Worm (Caenorhabditis elegans) whole organism, L3 larva: ENCODE measurements around the gene K08D8.7.

ENCODE experiments used
- ceh-82 ChIP-seq: fragments of 150-350 bp; optimal IDR thresholded peaks from 2 replicates; lab custom pipeline; 2014; ENCODE audit warnings: missing biosample characterization, missing genetic modification characterization
- daf-12 ChIP-seq: fragments of 150-350 bp; optimal IDR thresholded peaks from 2 replicates; lab custom pipeline; 2014; ENCODE audit warnings: missing biosample characterization, missing genetic modification reagents, missing genetic modification characterization
- fkh-10 ChIP-seq: sonication (generic microtip); optimal IDR thresholded peaks from 2 replicates; lab custom pipeline; 2017; ENCODE audit warnings: missing biosample characterization, missing genetic modification reagents, missing genetic modification characterization
- lin-15B ChIP-seq: fragments of 150-350 bp; optimal IDR thresholded peaks from 2 replicates; lab custom pipeline; 2014; ENCODE audit warnings: missing biosample characterization, missing genetic modification characterization
- mdl-1 ChIP-seq: fragments of 150-350 bp; optimal IDR thresholded peaks from 2 replicates; lab custom pipeline; 2014; ENCODE audit warnings: missing biosample characterization, missing genetic modification characterization
- mml-1 ChIP-seq: fragments of 150-350 bp; sonication (generic microtip); optimal IDR thresholded peaks from 3 replicates; lab custom pipeline; 2014; ENCODE audit warnings: missing biosample characterization, missing genetic modification characterization
- nhr-11 ChIP-seq: fragments of 150-350 bp; optimal IDR thresholded peaks from 2 replicates; lab custom pipeline; 2014; ENCODE audit warnings: missing biosample characterization, missing genetic modification characterization
- nhr-23 ChIP-seq: fragments of 150-350 bp; optimal IDR thresholded peaks from 2 replicates; lab custom pipeline; 2014; ENCODE audit warnings: missing biosample characterization, missing genetic modification reagents, missing genetic modification characterization
- nhr-43 ChIP-seq: sonication (generic microtip); optimal IDR thresholded peaks from 2 replicates; lab custom pipeline; 2016; ENCODE audit warnings: mild to moderate bottlenecking, missing genetic modification characterization, missing compliant biosample characterization; ENCODE audit not compliant: poor library complexity, severe bottlenecking
- nhr-76 ChIP-seq: fragments of 150-350 bp; sonication (generic microtip); optimal IDR thresholded peaks from 5 replicates; lab custom pipeline; 2014; ENCODE audit warnings: missing biosample characterization, missing genetic modification characterization
- pha-4 ChIP-seq: fragments of 150-350 bp; optimal IDR thresholded peaks from 2 replicates; lab custom pipeline; 2014; ENCODE audit warnings: missing biosample characterization, missing genetic modification reagents, missing genetic modification characterization
- snpc-4 ChIP-seq: fragments of 150-350 bp; optimal IDR thresholded peaks from 2 replicates; lab custom pipeline; 2014; ENCODE audit warnings: missing biosample characterization, missing genetic modification characterization
- tbx-2 ChIP-seq: sonication (generic microtip); optimal IDR thresholded peaks from 2 replicates; lab custom pipeline; 2016; ENCODE audit warnings: mild to moderate bottlenecking, missing genetic modification characterization, missing compliant biosample characterization
- unc-62 ChIP-seq: fragments of 150-350 bp; sonication (generic microtip); optimal IDR thresholded peaks from 4 replicates; lab custom pipeline; 2014; ENCODE audit warnings: missing biosample characterization, missing genetic modification reagents, missing genetic modification characterization

DNA sequence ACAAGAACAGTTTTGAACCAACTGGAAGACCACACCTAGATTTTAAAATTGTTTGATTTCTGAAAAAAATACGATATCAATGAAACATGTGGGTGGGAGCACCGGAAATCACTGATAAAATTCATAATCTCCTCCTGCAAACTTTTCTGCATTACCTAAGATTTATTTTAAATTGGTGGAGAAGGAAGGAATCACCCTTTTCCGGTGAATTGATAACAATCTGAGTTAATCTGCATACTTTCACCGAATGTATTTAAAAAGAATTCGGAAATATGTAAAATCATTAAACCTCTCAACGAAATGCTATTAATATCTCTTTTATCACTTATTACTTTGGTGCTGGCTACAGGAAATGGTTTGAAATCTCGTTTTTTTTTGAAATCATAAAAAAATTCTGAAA, 46.0 kb downstream of the K08D8.7 start, which contains the start of gene dct-19:
- TF ChIP-seq ceh-82 (tag; lab: Kevin White, UChicago) (no peak), nhr-43 (no peak), pha-4 (tag; lab: Kevin White, UChicago) (no peak), fkh-10 (GFP tag; lab: Kevin White, UChicago) (no peak), nhr-11 (tag; lab: Kevin White, UChicago) (no peak), tbx-2 (tag; lab: Kevin White, UChicago) (no peak), nhr-23 (no peak), nhr-76 (tag; lab: Kevin White, UChicago) (no peak), mdl-1 (tag; lab: Kevin White, UChicago) (no peak), lin-15B (no peak), mml-1 (no peak), snpc-4 (no peak), unc-62 (no peak), daf-12 (tag; lab: Kevin White, UChicago) (no peak)
